Worm (Caenorhabditis elegans): ENCODE measurements around the gene W05H5.1.
"Not testable (repeated sequence)": the region's sequence is repeated elsewhere in the genome, so short reads cannot be mapped to it uniquely, and the experiment has no call there.

- not testable (repeated sequence) for TF ChIP-seq pqm-1, tbx-2, ztf-4, pax-3 (tag; optimal IDR thresholded peaks at IDR 0.05)
Observed at ce11 chrII:12441164-12441563, 3.4 kb downstream of the W05H5.1 start, which contains the start of gene Y57A10C.10.

Measured in whole organism, L1 larva.